Worm (Caenorhabditis elegans) whole organism, L2 larva: Measurements from ENCODE around the gene tag-321.

Experiments
- R02D3.7 ChIP-seq: fragments of 150-350 bp; optimal IDR thresholded peaks from 2 replicates; lab custom pipeline; 2014; ENCODE audit warnings: missing biosample characterization, missing genetic modification characterization
- ama-1 ChIP-seq: fragments of 150-350 bp; optimal IDR thresholded peaks from 2 replicates; lab custom pipeline; 2018; ENCODE audit warnings: inconsistent platforms
- blmp-1 ChIP-seq: sonication (generic microtip); optimal IDR thresholded peaks from 2 replicates; lab custom pipeline; 2017; ENCODE audit warnings: missing genetic modification characterization, mild to moderate bottlenecking, missing compliant biosample characterization, antibody characterized with exemption, moderate library complexity; ENCODE audit not compliant: insufficient read depth
- dmd-4 ChIP-seq: sonication (generic microtip); optimal IDR thresholded peaks from 2 replicates; lab custom pipeline; 2017; ENCODE audit warnings: missing biosample characterization, missing genetic modification characterization
- elt-1 ChIP-seq: fragments of 150-350 bp; optimal IDR thresholded peaks from 2 replicates; lab custom pipeline; 2014; ENCODE audit warnings: missing biosample characterization, missing genetic modification characterization
- lsy-2 ChIP-seq, 2 experiments: fragments of 150-350 bp in 1 of 2; sonication (generic microtip) in 1 of 2; optimal IDR thresholded peaks; 2 replicates each; lab custom pipeline; 2014 to 2017; ENCODE audit warnings: missing biosample characterization in 2 of 2, missing genetic modification characterization in 2 of 2
- mab-5 ChIP-seq: fragments of 150-350 bp; optimal IDR thresholded peaks from 2 replicates; lab custom pipeline; 2014; ENCODE audit warnings: missing biosample characterization, missing genetic modification characterization
- mdl-1 ChIP-seq, 2 experiments: fragments of 150-350 bp in 1 of 2; sonication (generic microtip) in 1 of 2; optimal IDR thresholded peaks; 2 replicates each; lab custom pipeline; 2017; ENCODE audit warnings: missing biosample characterization in 2 of 2, missing genetic modification characterization in 2 of 2
- nhr-12 ChIP-seq: fragments of 150-350 bp; optimal IDR thresholded peaks from 2 replicates; lab custom pipeline; 2014; ENCODE audit warnings: missing biosample characterization, missing genetic modification characterization
- unc-62 ChIP-seq: fragments of 150-350 bp; optimal IDR thresholded peaks from 2 replicates; lab custom pipeline; 2014; ENCODE audit warnings: missing biosample characterization, missing genetic modification reagents, missing genetic modification characterization
- ztf-11 ChIP-seq: sonication (generic microtip); optimal IDR thresholded peaks from 2 replicates; lab custom pipeline; 2017; ENCODE audit warnings: missing biosample characterization, missing genetic modification characterization

- TF ChIP-seq ama-1 (peak; percentile 67), elt-1 (tag; lab: Kevin White, UChicago) (no peak), blmp-1 (tag; lab: Kevin White, UChicago) (peak; percentile 14), ztf-11 (tag; lab: Kevin White, UChicago) (no peak), nhr-12 (no peak), lsy-2 (tag; optimal IDR thresholded peaks at IDR 0.05; lab: Kevin White, UChicago) (peak; percentile 96 to 99), mdl-1 (tag; optimal IDR thresholded peaks at IDR 0.05; lab: Kevin White, UChicago) (peak in 1 of 2 experiments; percentile 62), unc-62 (GFP tag; lab: Kevin White, UChicago) (no peak), mab-5 (tag; lab: Kevin White, UChicago) (peak; percentile 88), R02D3.7 (tag; lab: Kevin White, UChicago) (peak; percentile 4), dmd-4 (tag; lab: Kevin White, UChicago) (no peak)
Observed at ce11 chrIV:7790801-7791588, 7.3 kb upstream of the tag-321 start, which contains the start of gene rsp-6.
